Fruit fly (Drosophila melanogaster): Measurements from ENCODE around the gene Gmd.
A peak's percentile ranks its signal among the peaks of the same experiment; 100 is the strongest.

Gmd gene

dm6 chr2L:4945300-4945699 lies 31.5 kb downstream of the Gmd start, which contains the start of the genes mRpL24 and betaggt-I (continued):
- TF ChIP-seq CG17361 (GFP tag; IDR thresholded peaks at IDR 0.05) (peak; percentile 98), dysf (GFP tag; IDR thresholded peaks at IDR 0.05) (peak; percentile 97), Opbp (GFP tag; IDR thresholded peaks at IDR 0.05; ENCODE audit: partially characterized antibody) (no peak), CG32767 (GFP tag; IDR thresholded peaks at IDR 0.05) (peak; percentile 97), unpg (GFP tag; optimal IDR thresholded peaks at IDR 0.05) (peak; percentile 98), CoRest (tag; optimal IDR thresholded peaks at IDR 0.05) (peak; percentile 98), Fer3 (tag; optimal IDR thresholded peaks at IDR 0.05) (peak; percentile 98), CG3281 (GFP tag; optimal IDR thresholded peaks at IDR 0.05) (peak; percentile 95), prd (optimal IDR thresholded peaks at IDR 0.05) (no peak), prd (GFP tag; IDR thresholded peaks at IDR 0.05) (peak; percentile 97), CG8089 (GFP tag; optimal IDR thresholded peaks at IDR 0.05) (peak; percentile 55), Blimp-1 (GFP tag; optimal IDR thresholded peaks at IDR 0.05) (peak; percentile 94), pzg (GFP tag; optimal IDR thresholded peaks at IDR 0.05) (peak; percentile 54), Atf6 (GFP tag; IDR thresholded peaks at IDR 0.05) (peak; percentile 96), CG7745 (tag; optimal IDR thresholded peaks at IDR 0.05) (peak; percentile 58), B-H2 (GFP tag; optimal IDR thresholded peaks at IDR 0.05) (peak; percentile 96), CG17568 (GFP tag; optimal IDR thresholded peaks at IDR 0.05) (no peak), CG10267 (tag; optimal IDR thresholded peaks at IDR 0.05) (peak; percentile 92), esg (GFP tag; conservative IDR thresholded peaks at IDR 0.05) (peak; percentile 95), CG14965 (GFP tag; optimal IDR thresholded peaks at IDR 0.05; ENCODE audit: borderline replicate concordance) (no peak), Max (GFP tag; optimal IDR thresholded peaks at IDR 0.05) (peak; percentile 94), bigmax (GFP tag; optimal IDR thresholded peaks at IDR 0.05) (no peak), Tbp (GFP tag; optimal IDR thresholded peaks at IDR 0.05) (no peak), CG1792 (GFP tag; optimal IDR thresholded peaks at IDR 0.05) (peak; percentile 62), fru (optimal IDR thresholded peaks at IDR 0.05) (no peak), hb (GFP tag; IDR thresholded peaks at IDR 0.05; ENCODE audit: partially characterized antibody) (no peak), YL-1 (GFP tag; optimal IDR thresholded peaks at IDR 0.05) (peak; percentile 95), CG7372 (GFP tag; IDR thresholded peaks at IDR 0.05) (peak; percentile 96), Ptx1 (GFP tag; IDR thresholded peaks at IDR 0.05) (peak; percentile 98), CG11696 (GFP tag; IDR thresholded peaks at IDR 0.05) (peak; percentile 91), CG18262 (tag; optimal IDR thresholded peaks at IDR 0.05) (peak; percentile 97), CG2129 (GFP tag; IDR thresholded peaks at IDR 0.05; ENCODE audit: partially characterized antibody) (no peak), D19A (tag; optimal IDR thresholded peaks at IDR 0.05) (peak; percentile 93), CG3847 (GFP tag; IDR thresholded peaks at IDR 0.05) (peak; percentile 97), Dp (GFP tag; optimal IDR thresholded peaks at IDR 0.05) (peak; percentile 25), CG16863 (GFP tag; optimal IDR thresholded peaks at IDR 0.05) (peak; percentile 80), corto (GFP tag; optimal IDR thresholded peaks at IDR 0.05) (peak; percentile 89), CG4328 (GFP tag; optimal IDR thresholded peaks at IDR 0.05) (peak; percentile 94), scrt (GFP tag; optimal IDR thresholded peaks at IDR 0.05) (peak; percentile 91), h (optimal IDR thresholded peaks at IDR 0.05) (no peak), CG5245 (GFP tag; optimal IDR thresholded peaks at IDR 0.05) (peak; percentile 86), run (tag; optimal IDR thresholded peaks at IDR 0.05) (peak; percentile 88), CG18619 (GFP tag; optimal IDR thresholded peaks at IDR 0.05) (peak; percentile 93), Side (GFP tag; optimal IDR thresholded peaks at IDR 0.05) (peak; percentile 63), cg (GFP tag; optimal IDR thresholded peaks at IDR 0.05) (no peak), danr (GFP tag; IDR thresholded peaks at IDR 0.05) (peak; percentile 90), CG10543 (GFP tag; optimal IDR thresholded peaks at IDR 0.05) (peak; percentile 94), CG1832 (GFP tag; optimal IDR thresholded peaks at IDR 0.05) (no peak), CG7786 (GFP tag; optimal IDR thresholded peaks at IDR 0.05) (peak; percentile 72), Drgx (GFP tag; IDR thresholded peaks at IDR 0.05) (peak; percentile 96), dan (GFP tag; IDR thresholded peaks at IDR 0.05) (peak; percentile 33; the same call in 1 of the 2 replicates), CG12236 (GFP tag; optimal IDR thresholded peaks at IDR 0.05) (peak; percentile 50)

All from whole organism, embryonic.